Fruit fly (Drosophila melanogaster): ENCODE data around the gene Taf7.

- no peak for TF ChIP-seq CG9948 (tag; optimal IDR thresholded peaks at IDR 0.05)
- no peak for TF ChIP-seq rn (GFP tag; IDR thresholded peaks at IDR 0.05)
- no peak for TF ChIP-seq Snoo (tag; optimal IDR thresholded peaks at IDR 0.05)
- TF ChIP-seq CG10348 (GFP tag; IDR thresholded peaks at IDR 0.05) = no peak
- no peak for TF ChIP-seq CG15710 (tag; optimal IDR thresholded peaks at IDR 0.05)
- no peak for TF ChIP-seq CG34367 (tag; optimal IDR thresholded peaks at IDR 0.05)
- no peak for TF ChIP-seq CG8159 (tag; optimal IDR thresholded peaks at IDR 0.05)
- TF ChIP-seq gl (tag; optimal IDR thresholded peaks at IDR 0.05) = no peak
- no peak for TF ChIP-seq D1 (tag; optimal IDR thresholded peaks at IDR 0.05)
- no peak for TF ChIP-seq CG32121 (GFP tag; IDR thresholded peaks at IDR 0.05)
- TF ChIP-seq fd96Ca (GFP tag; IDR thresholded peaks at IDR 0.05) = no peak
- TF ChIP-seq CG8301 (tag; optimal IDR thresholded peaks at IDR 0.05) = no peak
Measured at dm6 chr3R:7902313-7902872, 4.7 kb upstream of the Taf7 start, which contains the start of gene mRpS9.
